Fruit fly (Drosophila melanogaster): ENCODE data around the gene fliI.

fliI gene

dm6 chrX:21388734-21389133, 49.2 kb downstream of the fliI start, which contains the start of gene mst:
mst (plus strand) TSS chrX:21388977.
- no peak for TF ChIP-seq noc (tag; optimal IDR thresholded peaks at IDR 0.05)
